Worm (Caenorhabditis elegans): Measurements from ENCODE around the gene rig-1.

ce11 chrX:8674514-8674913 is 14.1 kb downstream of the rig-1 start:
- TF ChIP-seq aly-2 (tag; optimal IDR thresholded peaks at IDR 0.05) (no peak), elt-2 (tag; optimal IDR thresholded peaks at IDR 0.05) (peak; percentile 88), blmp-1 (tag; optimal IDR thresholded peaks at IDR 0.05) (peak; percentile 15), egl-13 (tag; optimal IDR thresholded peaks at IDR 0.05) (no peak), egl-27 (tag; optimal IDR thresholded peaks at IDR 0.05) (no peak)

Data from whole organism, L1 larva.